Worm (Caenorhabditis elegans): ENCODE data around the gene Y53F4B.51.
A peak's percentile ranks its signal among the peaks of the same experiment; 100 is the strongest.

Gene Y53F4B.51

DNA sequence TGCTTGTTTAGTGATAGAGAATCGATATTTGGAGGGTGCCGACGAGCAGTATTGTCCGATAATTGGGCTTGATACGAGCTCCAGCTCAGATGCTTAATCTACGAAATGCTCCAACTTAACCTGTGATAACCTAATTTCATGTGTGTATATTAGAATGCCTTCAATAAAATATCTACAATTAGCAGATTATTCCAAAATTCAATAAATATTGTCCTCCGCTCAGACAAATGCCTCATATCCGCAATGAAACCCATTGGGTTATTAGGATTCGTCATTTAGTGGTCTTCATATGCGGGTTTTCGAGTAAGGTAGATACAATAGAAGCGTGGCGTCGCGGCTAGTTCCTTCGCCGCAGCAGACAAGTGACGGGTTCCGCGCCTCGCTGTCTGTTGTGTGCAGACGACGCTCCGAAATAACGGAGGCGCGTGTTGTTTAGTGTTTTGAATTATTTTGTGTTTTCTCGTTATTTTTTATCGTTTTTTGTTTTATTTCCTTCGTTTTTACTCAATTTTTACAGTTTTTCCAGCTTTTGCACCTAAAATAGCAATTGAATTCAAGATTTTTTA, 11.4 kb upstream of the Y53F4B.51 start, which contains the start of gene cmtr-1 (continued):
- TF ChIP-seq ceh-62 (tag; optimal IDR thresholded peaks at IDR 0.05): no peak
- no peak for TF ChIP-seq Y105C5A.15 (GFP tag; IDR thresholded peaks at IDR 0.05)
- no peak for TF ChIP-seq ceh-28 (tag; optimal IDR thresholded peaks at IDR 0.05)
- TF ChIP-seq nhr-28 (tag; optimal IDR thresholded peaks at IDR 0.05): peak; percentile 83
- no peak for TF ChIP-seq daf-12 (tag; optimal IDR thresholded peaks at IDR 0.05)
- TF ChIP-seq zfp-2 (tag; optimal IDR thresholded peaks at IDR 0.05): peak; percentile 81
- TF ChIP-seq Y5F2A.4 (GFP tag; optimal IDR thresholded peaks at IDR 0.05): peak; percentile 48
- peak in 1 of 2 experiments; percentile 67; a peak in 1 of 4 replicates for TF ChIP-seq madf-5 (GFP tag; IDR thresholded peaks at IDR 0.05)
- TF ChIP-seq lir-3 (tag; optimal IDR thresholded peaks at IDR 0.05): peak; percentile 54
- peak; percentile 75 for TF ChIP-seq jun-1 (tag; optimal IDR thresholded peaks at IDR 0.05)
- peak; percentile 82 to 93 for TF ChIP-seq daf-16 (GFP tag; optimal IDR thresholded peaks at IDR 0.05)
- TF ChIP-seq daf-16 (tag; optimal IDR thresholded peaks at IDR 0.05): peak; percentile 92
- TF ChIP-seq ZK546.5 (tag; optimal IDR thresholded peaks at IDR 0.05): peak; percentile 38 to 39
- TF ChIP-seq T20F7.1 (GFP tag; optimal IDR thresholded peaks at IDR 0.05): peak; percentile 100
- TF ChIP-seq zip-11 (GFP tag; IDR thresholded peaks at IDR 0.05): no peak
- no peak for TF ChIP-seq Y75B8A.6 (GFP tag; IDR thresholded peaks at IDR 0.05)
- no peak for TF ChIP-seq fos-1 (tag; optimal IDR thresholded peaks at IDR 0.05)
- TF ChIP-seq ztf-7 (tag; optimal IDR thresholded peaks at IDR 0.05): peak; percentile 93
- peak; percentile 100 for TF ChIP-seq snpc-4 (tag; optimal IDR thresholded peaks at IDR 0.05)
- TF ChIP-seq dmd-6 (GFP tag; IDR thresholded peaks at IDR 0.05): peak; percentile 95
- peak; percentile 89 for TF ChIP-seq nhr-11 (tag; optimal IDR thresholded peaks at IDR 0.05)
- TF ChIP-seq hlh-11 (tag; optimal IDR thresholded peaks at IDR 0.05): peak; percentile 94
- TF ChIP-seq F44E2.7 (GFP tag; IDR thresholded peaks at IDR 0.05): no peak
- peak; percentile 95 for TF ChIP-seq duxl-1 (tag; optimal IDR thresholded peaks at IDR 0.05; ENCODE audit: poor library complexity)
- peak; percentile 60; the same call in 1 of the 2 replicates for TF ChIP-seq set-16 (GFP tag; IDR thresholded peaks at IDR 0.05)
- peak; percentile 75 for TF ChIP-seq nhr-6 (tag; optimal IDR thresholded peaks at IDR 0.05)
- no peak for TF ChIP-seq unc-39 (tag; optimal IDR thresholded peaks at IDR 0.05)
- peak; percentile 81 for TF ChIP-seq sdz-12 (GFP tag; optimal IDR thresholded peaks at IDR 0.05)
- TF ChIP-seq aha-1 (tag): peak; percentile 99
- TF ChIP-seq mep-1 (tag; optimal IDR thresholded peaks at IDR 0.05): peak; percentile 98
- TF ChIP-seq daf-8 (GFP tag; IDR thresholded peaks at IDR 0.05): no peak
- peak; percentile 84 for TF ChIP-seq nhr-41 (GFP tag; IDR thresholded peaks at IDR 0.05)
- peak; percentile 76 for TF ChIP-seq tra-1 (GFP tag; IDR thresholded peaks at IDR 0.05)
- TF ChIP-seq F49E8.2 (tag; optimal IDR thresholded peaks at IDR 0.05; ENCODE audit: borderline replicate concordance): peak; percentile 97
- TF ChIP-seq skn-1 (tag; optimal IDR thresholded peaks at IDR 0.05): no peak
- TF ChIP-seq nhr-42 (GFP tag; IDR thresholded peaks at IDR 0.05): peak; percentile 98
- TF ChIP-seq ceh-20 (GFP tag; IDR thresholded peaks at IDR 0.05): peak; percentile 87
- peak; percentile 85 for TF ChIP-seq F37D6.2 (tag; optimal IDR thresholded peaks at IDR 0.05)
- TF ChIP-seq unc-130 (GFP tag; optimal IDR thresholded peaks at IDR 0.05): peak; percentile 93
- TF ChIP-seq hmg-1.1 (GFP tag; IDR thresholded peaks at IDR 0.05): peak; percentile 99
- peak; percentile 92 for TF ChIP-seq zfp-3 (GFP tag; conservative IDR thresholded peaks at IDR 0.05)
- peak; percentile 5; the same call in 1 of the 2 replicates for TF ChIP-seq ZK337.2 (GFP tag; IDR thresholded peaks at IDR 0.05)
- peak; percentile 86 for TF ChIP-seq php-3 (GFP tag; IDR thresholded peaks at IDR 0.05)
- TF ChIP-seq pqm-1 (tag; optimal IDR thresholded peaks at IDR 0.05): peak; percentile 50
- peak; percentile 87 for TF ChIP-seq hlh-30 (tag; optimal IDR thresholded peaks at IDR 0.05; ENCODE audit: insufficient read depth)
- peak; percentile 95 for TF ChIP-seq spr-1 (tag; optimal IDR thresholded peaks at IDR 0.05)
- TF ChIP-seq D1046.2 (GFP tag; IDR thresholded peaks at IDR 0.05): peak; percentile 75; the same call in 1 of the 2 replicates
- peak; percentile 97 for TF ChIP-seq T26A8.4 (GFP tag; IDR thresholded peaks at IDR 0.05)
- TF ChIP-seq F10B5.3 (tag; optimal IDR thresholded peaks at IDR 0.05): peak; percentile 91
- peak; percentile 96 for TF ChIP-seq lin-13 (GFP tag; optimal IDR thresholded peaks at IDR 0.05)
- TF ChIP-seq lin-39 (tag; optimal IDR thresholded peaks at IDR 0.05): no peak
- peak; percentile 84 for TF ChIP-seq zip-2 (tag; optimal IDR thresholded peaks at IDR 0.05)
